Worm (Caenorhabditis elegans) whole organism, young adult: ENCODE measurements around the gene srg-36.

Experiments
- D2030.7 ChIP-seq: fragments of 200-800 bp; sonication (Bioruptor generic); IDR thresholded peaks from 2 replicates; pipeline ENCODE4 v1.3.6; 2022; ENCODE audit warnings: missing genetic modification reagents, missing genetic modification characterization, missing compliant biosample characterization
- F49E8.2 ChIP-seq: sonication (generic microtip); optimal IDR thresholded peaks from 3 replicates; lab custom pipeline; 2017; ENCODE audit warnings: missing genetic modification characterization, mild to moderate bottlenecking, missing compliant biosample characterization, antibody characterized with exemption, moderate library complexity; ENCODE audit not compliant: insufficient read depth
- Y79H2A.3 ChIP-seq: fragments of 200-800 bp; sonication (Bioruptor generic); conservative IDR thresholded peaks from 2 replicates; pipeline ENCODE4 v1.3.6; 2022; ENCODE audit warnings: missing genetic modification reagents, missing genetic modification characterization, missing compliant biosample characterization
- cebp-2 ChIP-seq: fragments of 200-800 bp; sonication (Bioruptor generic); IDR thresholded peaks from 2 replicates; pipeline ENCODE4 v1.3.6; 2022; ENCODE audit warnings: missing genetic modification characterization, missing compliant biosample characterization
- hsf-1 ChIP-seq: fragments of 200-800 bp; sonication (Bioruptor generic); IDR thresholded peaks from 2 replicates; pipeline ENCODE4 v1.3.6; 2022; ENCODE audit warnings: missing genetic modification reagents, missing genetic modification characterization, missing compliant biosample characterization
- nhr-90 ChIP-seq: sonication (generic microtip); optimal IDR thresholded peaks from 2 replicates; lab custom pipeline; 2016; ENCODE audit warnings: missing genotype, mild to moderate bottlenecking, missing genetic modification characterization, missing compliant biosample characterization
- pha-4 ChIP-seq: fragments of 150-350 bp; sonication (generic microtip); optimal IDR thresholded peaks from 2 replicates; lab custom pipeline; 2014; ENCODE audit warnings: missing biosample characterization, missing genetic modification reagents, missing genetic modification characterization
- snpc-1.3 ChIP-seq: sonication (generic microtip); optimal IDR thresholded peaks from 2 replicates; lab custom pipeline; 2017; ENCODE audit warnings: missing genetic modification characterization, mild to moderate bottlenecking, missing compliant biosample characterization, antibody characterized with exemption, moderate library complexity, missing genotype, missing genetic modification reagents; ENCODE audit not compliant: insufficient read depth
- snpc-4 ChIP-seq, 5 experiments: fragments of 150-350 bp in 1 of 5; sonication (generic microtip) in 4 of 5; optimal IDR thresholded peaks; 2 replicates each; lab custom pipeline; 2014 to 2018; ENCODE audit warnings: missing genetic modification characterization in 5 of 5, missing biosample characterization in 3 of 5, antibody characterized with exemption in 2 of 5, mild to moderate bottlenecking in 2 of 5, missing compliant biosample characterization in 2 of 5, missing genotype in 2 of 5, moderate library complexity in 2 of 5, missing genetic modification reagents in 1 of 5
- sptf-2 ChIP-seq: fragments of 200-800 bp; sonication (Bioruptor generic); optimal IDR thresholded peaks from 2 replicates; lab custom pipeline; 2018; ENCODE audit warnings: mild to moderate bottlenecking, missing genetic modification characterization, missing compliant biosample characterization
- unc-62 ChIP-seq: fragments of 150-350 bp; optimal IDR thresholded peaks from 2 replicates; lab custom pipeline; 2014; ENCODE audit warnings: missing biosample characterization, missing genetic modification reagents, missing genetic modification characterization

ce11 chrX:14238291-14238758, 4.1 kb upstream of the srg-36 start, which contains the start of gene K04C1.2:
- TF ChIP-seq pha-4 (tag; lab: Kevin White, UChicago) (no peak), D2030.7 (GFP tag; lab: Robert Waterston, UW) (no peak), Y79H2A.3 (GFP tag; lab: Robert Waterston, UW) (no peak), nhr-90 (tag; lab: Kevin White, UChicago) (no peak), hsf-1 (GFP tag; lab: Robert Waterston, UW) (no peak), snpc-1.3 (no peak), sptf-2 (GFP tag; lab: Kevin White, UChicago) (no peak), F49E8.2 (tag; lab: Kevin White, UChicago) (no peak), unc-62 (GFP tag; lab: Kevin White, UChicago) (no peak), cebp-2 (GFP tag; lab: Robert Waterston, UW) (no peak), snpc-4 (GFP tag; optimal IDR thresholded peaks at IDR 0.05; lab: Kevin White, UChicago) (no peak), snpc-4 (tag; optimal IDR thresholded peaks at IDR 0.05; lab: Kevin White, UChicago) (no peak)
